Fruit fly (Drosophila melanogaster) whole organism, embryonic: ENCODE results near the gene slp1.

Experiments
- Abd-B ChIP-seq: fragments of 200-800 bp; sonication (Bioruptor generic); optimal IDR thresholded peaks from 2 replicates; lab custom pipeline; 2018; ENCODE audit warnings: missing biosample characterization, mild to moderate bottlenecking, missing genetic modification characterization, moderate library complexity
- Blimp-1 ChIP-seq: fragments of 200-800 bp; sonication (Bioruptor generic); optimal IDR thresholded peaks from 3 replicates; lab custom pipeline; 2018; ENCODE audit warnings: missing biosample characterization, missing genetic modification characterization, mild to moderate bottlenecking, moderate library complexity, missing genetic modification reagents
- CG11695 ChIP-seq: fragments of 200-800 bp; sonication (Bioruptor generic); IDR thresholded peaks from 3 replicates; pipeline ENCODE4 v1.3.6; 2022; ENCODE audit warnings: missing biosample characterization, missing genetic modification characterization
- CG12155 ChIP-seq: fragments of 200-800 bp; sonication (Bioruptor generic); optimal IDR thresholded peaks from 3 replicates; lab custom pipeline; 2016; ENCODE audit warnings: missing biosample characterization, missing genetic modification characterization
- CG1233 ChIP-seq: fragments of 200-800 bp; sonication (Bioruptor generic); optimal IDR thresholded peaks from 4 replicates; lab custom pipeline; 2018; ENCODE audit warnings: missing biosample characterization, mild to moderate bottlenecking, missing genetic modification characterization
- CG12391 ChIP-seq: fragments of 200-800 bp; sonication (Bioruptor generic); optimal IDR thresholded peaks from 3 replicates; lab custom pipeline; 2018; ENCODE audit warnings: missing biosample characterization, mild to moderate bottlenecking, missing genetic modification characterization, moderate library complexity
- CG13287 ChIP-seq: fragments of 200-800 bp; sonication (Bioruptor generic); IDR thresholded peaks from 2 replicates; pipeline ENCODE4 v1.3.6; 2022; ENCODE audit warnings: missing biosample characterization, missing genetic modification characterization; ENCODE audit not compliant: partially characterized antibody
- CG13296 ChIP-seq: fragments of 200-800 bp; sonication (Bioruptor generic); optimal IDR thresholded peaks from 3 replicates; lab custom pipeline; 2018; ENCODE audit warnings: missing biosample characterization, mild to moderate bottlenecking, missing genetic modification characterization
- CG13775 ChIP-seq: fragments of 200-800 bp; sonication (Bioruptor generic); optimal IDR thresholded peaks from 3 replicates; lab custom pipeline; 2017; ENCODE audit warnings: missing biosample characterization, mild to moderate bottlenecking, missing genetic modification characterization
- CG14441 ChIP-seq: fragments of 200-800 bp; sonication (Bioruptor generic); IDR thresholded peaks from 2 replicates; pipeline ENCODE4 v1.3.6; 2022; ENCODE audit warnings: missing biosample characterization, missing genetic modification characterization
- CG15479 ChIP-seq: fragments of 200-800 bp; sonication (Bioruptor generic); optimal IDR thresholded peaks from 3 replicates; lab custom pipeline; 2019; ENCODE audit warnings: missing biosample characterization, mild to moderate bottlenecking, missing genetic modification characterization, moderate library complexity
- CG17361 ChIP-seq: fragments of 200-800 bp; sonication (Bioruptor generic); IDR thresholded peaks from 3 replicates; pipeline ENCODE4 v1.3.6; 2022; ENCODE audit warnings: missing biosample characterization, missing genetic modification characterization
- CG30403 ChIP-seq: fragments of 200-800 bp; sonication (Bioruptor generic); optimal IDR thresholded peaks from 3 replicates; lab custom pipeline; 2016; ENCODE audit warnings: missing biosample characterization, missing genetic modification characterization
- CG34224 ChIP-seq: fragments of 200-800 bp; sonication (Bioruptor generic); IDR thresholded peaks from 3 replicates; pipeline ENCODE4 v1.3.6; 2022; ENCODE audit warnings: missing biosample characterization, missing genetic modification characterization; ENCODE audit not compliant: partially characterized antibody
- CG34376 ChIP-seq: fragments of 200-800 bp; sonication (Bioruptor generic); optimal IDR thresholded peaks from 2 replicates; lab custom pipeline; 2018; ENCODE audit warnings: missing biosample characterization, mild to moderate bottlenecking, missing genetic modification characterization
- CG8359 ChIP-seq: fragments of 200-800 bp; sonication (Bioruptor generic); optimal IDR thresholded peaks from 2 replicates; lab custom pipeline; 2017; ENCODE audit warnings: missing biosample characterization, mild to moderate bottlenecking, missing genetic modification characterization, borderline replicate concordance
- CG9797 ChIP-seq: fragments of 200-800 bp; sonication (Bioruptor generic); optimal IDR thresholded peaks from 3 replicates; lab custom pipeline; 2018; ENCODE audit warnings: missing biosample characterization, mild to moderate bottlenecking, missing genetic modification characterization
- D19A ChIP-seq: fragments of 200-800 bp; optimal IDR thresholded peaks from 3 replicates; lab custom pipeline; 2019; ENCODE audit warnings: missing biosample characterization, mild to moderate bottlenecking, missing genetic modification characterization, moderate library complexity
- Dll ChIP-seq: fragments of 200-800 bp; sonication (Bioruptor generic); IDR thresholded peaks from 4 replicates; pipeline ENCODE4 v1.3.6; 2022; ENCODE audit warnings: missing biosample characterization, missing genetic modification characterization; ENCODE audit not compliant: partially characterized antibody
- Drgx ChIP-seq: fragments of 200-800 bp; sonication (Bioruptor generic); IDR thresholded peaks from 2 replicates; pipeline ENCODE4 v1.3.6; 2022; ENCODE audit warnings: missing biosample characterization, missing genetic modification characterization
- HmgZ ChIP-seq: fragments of 200-800 bp; sonication (Bioruptor generic); optimal IDR thresholded peaks from 2 replicates; lab custom pipeline; 2018; ENCODE audit warnings: missing biosample characterization, mild to moderate bottlenecking, missing genetic modification characterization
- Mad ChIP-seq: fragments of 200-800 bp; sonication (Bioruptor generic); optimal IDR thresholded peaks from 2 replicates; lab custom pipeline; 2016; ENCODE audit warnings: missing biosample characterization, missing genetic modification characterization
- Med ChIP-seq: fragments of 200-800 bp; sonication (Bioruptor generic); peaks from one replicate; lab custom pipeline; 2016; ENCODE audit warnings: missing biosample characterization, missing genetic modification characterization, mild to moderate bottlenecking, inconsistent platforms, moderate library complexity
- Sox100B ChIP-seq: fragments of 200-800 bp; sonication (Bioruptor generic); optimal IDR thresholded peaks from 3 replicates; lab custom pipeline; 2018; ENCODE audit warnings: missing biosample characterization, mild to moderate bottlenecking, missing genetic modification characterization
- Stat92E ChIP-seq, 3 experiments: fragments of >200 bp in 2 of 3; fragments of 200-800 bp in 1 of 3; sonication (Bioruptor generic) in 1 of 3; optimal IDR thresholded peaks; 2 replicates each; lab custom pipeline; 2017 to 2019; ENCODE audit warnings: missing biosample characterization in 3 of 3, missing genetic modification characterization in 3 of 3, mild to moderate bottlenecking in 1 of 3, moderate library complexity in 1 of 3
- YL-1 ChIP-seq: fragments of 200-800 bp; sonication (Bioruptor generic); optimal IDR thresholded peaks from 3 replicates; lab custom pipeline; 2017; ENCODE audit warnings: missing biosample characterization, mild to moderate bottlenecking, missing genetic modification characterization
- az2 ChIP-seq: fragments of 200-800 bp; sonication (Bioruptor generic); optimal IDR thresholded peaks from 3 replicates; lab custom pipeline; 2016; ENCODE audit warnings: missing biosample characterization, missing genetic modification characterization
- cg ChIP-seq: fragments of 200-800 bp; sonication (Bioruptor generic); optimal IDR thresholded peaks from 3 replicates; lab custom pipeline; 2019; ENCODE audit warnings: missing biosample characterization, mild to moderate bottlenecking, missing genetic modification characterization, moderate library complexity
- chm ChIP-seq: fragments of 200-800 bp; sonication (Bioruptor generic); IDR thresholded peaks from 2 replicates; pipeline ENCODE4 v1.3.6; 2022; ENCODE audit warnings: missing biosample characterization, missing genetic modification characterization
- crol ChIP-seq: fragments of 200-800 bp; sonication (Bioruptor generic); IDR thresholded peaks from 2 replicates; pipeline ENCODE4 v1.3.6; 2022; ENCODE audit warnings: missing biosample characterization, missing genetic modification characterization
- dmrt11E ChIP-seq: fragments of 200-800 bp; sonication (Bioruptor generic); optimal IDR thresholded peaks from 3 replicates; lab custom pipeline; 2018; ENCODE audit warnings: missing biosample characterization, mild to moderate bottlenecking, missing genetic modification characterization, moderate library complexity
- dmrt99B ChIP-seq: fragments of 200-800 bp; sonication (Bioruptor generic); optimal IDR thresholded peaks from 2 replicates; lab custom pipeline; 2018; ENCODE audit warnings: missing biosample characterization, mild to moderate bottlenecking, missing genetic modification characterization, moderate library complexity
- ken ChIP-seq: fragments of 200-800 bp; sonication (Bioruptor generic); IDR thresholded peaks from 3 replicates; pipeline ENCODE4 v1.3.6; 2022; ENCODE audit warnings: missing biosample characterization, missing genetic modification characterization
- mam ChIP-seq: fragments of 200-800 bp; sonication (Bioruptor generic); optimal IDR thresholded peaks from 3 replicates; lab custom pipeline; 2016; ENCODE audit warnings: missing biosample characterization, missing genetic modification characterization
- mld ChIP-seq: fragments of 200-800 bp; sonication (Bioruptor generic); IDR thresholded peaks from 3 replicates; pipeline ENCODE4 v1.3.6; 2022; ENCODE audit warnings: missing biosample characterization, missing genetic modification characterization; ENCODE audit not compliant: partially characterized antibody
- nom ChIP-seq: fragments of 200-800 bp; sonication (Bioruptor generic); optimal IDR thresholded peaks from 2 replicates; lab custom pipeline; 2017; ENCODE audit warnings: missing biosample characterization, missing genetic modification characterization, mild to moderate bottlenecking, moderate library complexity, missing genetic modification reagents
- oc ChIP-seq: fragments of 200-800 bp; sonication (Bioruptor generic); optimal IDR thresholded peaks from 2 replicates; lab custom pipeline; 2018; ENCODE audit warnings: missing biosample characterization, mild to moderate bottlenecking, missing genetic modification characterization, moderate library complexity
- phol ChIP-seq: fragments of 200-800 bp; sonication (Bioruptor generic); optimal IDR thresholded peaks from 3 replicates; lab custom pipeline; 2018; ENCODE audit warnings: missing biosample characterization, mild to moderate bottlenecking, missing genetic modification characterization, moderate library complexity
- prd ChIP-seq, 3 experiments: fragments of >200 bp in 2 of 3; fragments of 200-800 bp in 1 of 3; sonication (Bioruptor generic) in 1 of 3; optimal IDR thresholded peaks in 2 of 3; IDR thresholded peaks in 1 of 3; 2 replicates in 2 of 3; 3 replicates in 1 of 3; pipeline versions ENCODE4 v1.3.6 to Lab custom; 2017 to 2022; ENCODE audit warnings: missing biosample characterization in 1 of 3, missing genetic modification characterization in 1 of 3
- sd ChIP-seq: fragments of 200-800 bp; sonication (Bioruptor generic); optimal IDR thresholded peaks from 3 replicates; lab custom pipeline; 2018; ENCODE audit warnings: missing biosample characterization, mild to moderate bottlenecking, missing genetic modification characterization, moderate library complexity
- shn ChIP-seq: fragments of 200-800 bp; sonication (Bioruptor generic); optimal IDR thresholded peaks from 3 replicates; lab custom pipeline; 2016; ENCODE audit warnings: missing biosample characterization, missing genetic modification characterization
- slbo ChIP-seq: fragments of 200-800 bp; sonication (Bioruptor generic); IDR thresholded peaks from 2 replicates; pipeline ENCODE4 v1.3.6; 2022; ENCODE audit warnings: missing biosample characterization, missing genetic modification characterization
- sqz ChIP-seq: fragments of 200-800 bp; sonication (Bioruptor generic); optimal IDR thresholded peaks from 3 replicates; lab custom pipeline; 2018; ENCODE audit warnings: missing biosample characterization, mild to moderate bottlenecking, missing genetic modification characterization
- tll ChIP-seq, 2 experiments: fragments of 200-800 bp in 1 of 2; fragments of >200 bp in 1 of 2; sonication (Bioruptor generic) in 1 of 2; optimal IDR thresholded peaks; 2 replicates each; lab custom pipeline; 2017 to 2019; ENCODE audit warnings: missing biosample characterization in 2 of 2, missing genetic modification characterization in 2 of 2, mild to moderate bottlenecking in 1 of 2, moderate library complexity in 1 of 2
- tna ChIP-seq: fragments of 200-800 bp; sonication (Bioruptor generic); IDR thresholded peaks from 2 replicates; pipeline ENCODE4 v1.3.6; 2022; ENCODE audit warnings: missing biosample characterization, missing genetic modification characterization; ENCODE audit not compliant: partially characterized antibody

Gene slp1

dm6 chr2L:3778157-3779060 is 47.1 kb upstream of the slp1 start (continued):
- TF ChIP-seq CG1233 (GFP tag; lab: Kevin White, UChicago) (no peak), dmrt99B (tag; lab: Kevin White, UChicago) (peak; percentile 58), slbo (GFP tag; lab: Robert Waterston, UW) (0 out of 2 replicates have a peak, but pooled peaks have one; percentile 27), Sox100B (GFP tag; lab: Kevin White, UChicago) (peak; percentile 1), ken (no peak), CG15479 (peak; percentile 91), sd (tag; lab: Kevin White, UChicago) (peak; percentile 72), sqz (GFP tag; lab: Kevin White, UChicago) (peak; percentile 47), Dll (GFP tag; lab: Robert Waterston, UW) (no peak), Mad (GFP tag; lab: Kevin White, UChicago) (no peak), nom (GFP tag; lab: Kevin White, UChicago) (peak; percentile 61), CG34376 (GFP tag; lab: Kevin White, UChicago) (peak; percentile 80), phol (tag; lab: Kevin White, UChicago) (peak; percentile 63), tll (GFP tag; optimal IDR thresholded peaks at IDR 0.05; lab: Kevin White, UChicago) (peak in 1 of 2 experiments; percentile 67), Stat92E (GFP tag; optimal IDR thresholded peaks at IDR 0.05; lab: Kevin White, UChicago) (peak in 1 of 3 experiments; percentile 62), oc (peak; percentile 25), shn (peak; percentile 17), mld (GFP tag; lab: Robert Waterston, UW) (no peak), CG12155 (GFP tag; lab: Kevin White, UChicago) (peak; percentile 4), CG34224 (peak; percentile 33; the same call in 1 of the 3 replicates), CG9797 (no peak), CG12391 (tag; lab: Kevin White, UChicago) (peak; percentile 34), crol (GFP tag; lab: Robert Waterston, UW) (peak; percentile 71), CG30403 (peak; percentile 3), D19A (peak; percentile 14), Blimp-1 (GFP tag; lab: Kevin White, UChicago) (peak; percentile 49), CG14441 (GFP tag; lab: Robert Waterston, UW) (peak; percentile 42; the same call in 1 of the 2 replicates), Med (GFP tag; lab: Kevin White, UChicago) (peak; percentile 89), HmgZ (tag; lab: Kevin White, UChicago) (peak; percentile 23), chm (GFP tag; lab: Robert Waterston, UW) (0 out of 2 replicates have a peak, but pooled peaks have one; percentile 62), mam (GFP tag; lab: Kevin White, UChicago) (no peak), prd (optimal IDR thresholded peaks at IDR 0.05; lab: Kevin White, UChicago) (no peak), prd (GFP tag; IDR thresholded peaks at IDR 0.05; lab: Robert Waterston, UW) (peak; percentile 21; the same call in 1 of the 3 replicates), CG13287 (GFP tag; lab: Robert Waterston, UW) (peak; percentile 40; the same call in 1 of the 2 replicates), Drgx (GFP tag; lab: Robert Waterston, UW) (peak; percentile 72), CG13775 (peak; percentile 30), CG17361 (peak; percentile 32; the same call in 1 of the 3 replicates), cg (GFP tag; lab: Kevin White, UChicago) (peak; percentile 87), CG11695 (GFP tag; lab: Robert Waterston, UW) (peak; percentile 38; the same call in 1 of the 3 replicates), Abd-B (GFP tag; lab: Kevin White, UChicago) (no peak), az2 (GFP tag; lab: Kevin White, UChicago) (peak; percentile 15), tna (peak; percentile 24; the same call in 1 of the 2 replicates), CG13296 (GFP tag; lab: Kevin White, UChicago) (peak; percentile 32), dmrt11E (tag; lab: Kevin White, UChicago) (peak; percentile 42), YL-1 (GFP tag; lab: Kevin White, UChicago) (no peak), CG8359 (peak; percentile 11)
